Fruit fly (Drosophila melanogaster) whole organism, embryonic: ENCODE measurements around the gene CG31800.

Experiments used
- Abd-B ChIP-seq: fragments of 200-800 bp; sonication (Bioruptor generic); optimal IDR thresholded peaks from 2 replicates; lab custom pipeline; 2018; ENCODE audit warnings: missing biosample characterization, mild to moderate bottlenecking, missing genetic modification characterization, moderate library complexity
- Ada2b ChIP-seq: fragments of 200-800 bp; sonication (Bioruptor generic); IDR thresholded peaks from 2 replicates; pipeline ENCODE4 v1.3.6; 2022; ENCODE audit warnings: missing biosample characterization, missing genetic modification characterization
- C15 ChIP-seq: fragments of 200-800 bp; sonication (Bioruptor generic); IDR thresholded peaks from 3 replicates; pipeline ENCODE4 v1.3.6; 2022; ENCODE audit warnings: missing biosample characterization, missing genetic modification characterization
- CG10321 ChIP-seq: fragments of 200-800 bp; sonication (Bioruptor generic); IDR thresholded peaks from 2 replicates; pipeline ENCODE4 v1.3.6; 2022; ENCODE audit warnings: missing biosample characterization, missing genetic modification characterization
- CG11456 ChIP-seq: fragments of 200-800 bp; sonication (Bioruptor generic); IDR thresholded peaks from 3 replicates; pipeline ENCODE4 v1.3.6; 2022; ENCODE audit warnings: missing biosample characterization, missing genetic modification characterization
- CG13894 ChIP-seq: fragments of 200-800 bp; sonication (Bioruptor generic); optimal IDR thresholded peaks from 3 replicates; lab custom pipeline; 2018; ENCODE audit warnings: missing biosample characterization, mild to moderate bottlenecking, missing genetic modification characterization, moderate library complexity
- CG14667 ChIP-seq: fragments of 200-800 bp; sonication (Bioruptor generic); IDR thresholded peaks from 2 replicates; pipeline ENCODE4 v1.3.6; 2022; ENCODE audit warnings: missing biosample characterization, missing genetic modification characterization
- CG17568 ChIP-seq: fragments of 200-800 bp; sonication (Bioruptor generic); optimal IDR thresholded peaks from 2 replicates; lab custom pipeline; 2018; ENCODE audit warnings: missing biosample characterization, mild to moderate bottlenecking, missing genetic modification characterization, moderate library complexity
- CG18619 ChIP-seq: fragments of 200-800 bp; sonication (Bioruptor generic); optimal IDR thresholded peaks from 3 replicates; lab custom pipeline; 2017; ENCODE audit warnings: missing biosample characterization, mild to moderate bottlenecking, missing genetic modification characterization
- CG30403 ChIP-seq: fragments of 200-800 bp; sonication (Bioruptor generic); optimal IDR thresholded peaks from 3 replicates; lab custom pipeline; 2016; ENCODE audit warnings: missing biosample characterization, missing genetic modification characterization
- CG31365 ChIP-seq: fragments of 200-800 bp; sonication (Bioruptor generic); optimal IDR thresholded peaks from 2 replicates; lab custom pipeline; 2018; ENCODE audit warnings: missing biosample characterization, mild to moderate bottlenecking, missing genetic modification characterization
- CG3281 ChIP-seq: fragments of 200-800 bp; sonication (Bioruptor generic); optimal IDR thresholded peaks from 3 replicates; lab custom pipeline; 2017; ENCODE audit warnings: missing biosample characterization, mild to moderate bottlenecking, missing genetic modification characterization
- CG4617 ChIP-seq: fragments of 200-800 bp; sonication (Bioruptor generic); optimal IDR thresholded peaks from 3 replicates; lab custom pipeline; 2016; ENCODE audit warnings: missing biosample characterization, missing genetic modification characterization, borderline replicate concordance
- CG7372 ChIP-seq: fragments of 200-800 bp; sonication (Bioruptor generic); IDR thresholded peaks from 2 replicates; pipeline ENCODE4 v1.3.6; 2022; ENCODE audit warnings: missing biosample characterization, missing genetic modification characterization
- CG7745 ChIP-seq: fragments of 200-800 bp; sonication (Bioruptor generic); optimal IDR thresholded peaks from 2 replicates; lab custom pipeline; 2018; ENCODE audit warnings: missing biosample characterization, mild to moderate bottlenecking, missing genetic modification characterization, moderate library complexity
- CG7786 ChIP-seq: fragments of 200-800 bp; sonication (Bioruptor generic); optimal IDR thresholded peaks from 2 replicates; lab custom pipeline; 2016; ENCODE audit warnings: missing biosample characterization, missing genetic modification characterization
- CG9817 ChIP-seq: fragments of 200-800 bp; sonication (Bioruptor generic); optimal IDR thresholded peaks from 2 replicates; lab custom pipeline; 2018; ENCODE audit warnings: missing biosample characterization, mild to moderate bottlenecking, missing genetic modification characterization, moderate library complexity
- D ChIP-seq, 2 experiments: fragments of 200-800 bp in 1 of 2; fragments of >200 bp in 1 of 2; sonication (Bioruptor generic) in 1 of 2; optimal IDR thresholded peaks; 2 replicates in 1 of 2; 3 replicates in 1 of 2; lab custom pipeline; 2017; ENCODE audit warnings: mild to moderate bottlenecking in 1 of 2, missing biosample characterization in 1 of 2, missing genetic modification characterization in 1 of 2, missing genetic modification reagents in 1 of 2
- D19A ChIP-seq: fragments of 200-800 bp; optimal IDR thresholded peaks from 3 replicates; lab custom pipeline; 2019; ENCODE audit warnings: missing biosample characterization, mild to moderate bottlenecking, missing genetic modification characterization, moderate library complexity
- D19B ChIP-seq: fragments of 200-800 bp; sonication (Bioruptor generic); optimal IDR thresholded peaks from 2 replicates; lab custom pipeline; 2017; ENCODE audit warnings: missing biosample characterization, mild to moderate bottlenecking, missing genetic modification characterization
- Fer1 ChIP-seq: fragments of 200-800 bp; sonication (Bioruptor generic); optimal IDR thresholded peaks from 2 replicates; lab custom pipeline; 2017; ENCODE audit warnings: missing biosample characterization, mild to moderate bottlenecking, missing genetic modification characterization
- HLH4C ChIP-seq: fragments of 200-800 bp; sonication (Bioruptor generic); IDR thresholded peaks from 3 replicates; pipeline ENCODE4 v1.3.6; 2022; ENCODE audit warnings: missing biosample characterization, missing genetic modification characterization; ENCODE audit not compliant: partially characterized antibody
- HLHmδ ChIP-seq: fragments of 200-800 bp; sonication (Bioruptor generic); optimal IDR thresholded peaks from 2 replicates; lab custom pipeline; 2018; ENCODE audit warnings: missing biosample characterization, mild to moderate bottlenecking, missing genetic modification characterization, moderate library complexity
- MBD-R2 ChIP-seq: fragments of 200-800 bp; sonication (Bioruptor generic); IDR thresholded peaks from 2 replicates; pipeline ENCODE4 v1.3.6; 2022; ENCODE audit warnings: missing biosample characterization, missing genetic modification characterization
- Meics ChIP-seq: fragments of 200-800 bp; sonication (Bioruptor generic); optimal IDR thresholded peaks from 2 replicates; lab custom pipeline; 2017; ENCODE audit warnings: missing biosample characterization, mild to moderate bottlenecking, missing genetic modification characterization
- NFAT ChIP-seq: fragments of 200-800 bp; sonication (Bioruptor generic); IDR thresholded peaks from 2 replicates; pipeline ENCODE4 v1.3.6; 2022; ENCODE audit warnings: missing biosample characterization, missing genetic modification characterization
- Neu2 ChIP-seq: fragments of 200-800 bp; sonication (Bioruptor generic); optimal IDR thresholded peaks from 3 replicates; lab custom pipeline; 2016; ENCODE audit warnings: missing biosample characterization, missing genetic modification characterization, borderline replicate concordance
- Opbp ChIP-seq: fragments of 200-800 bp; sonication (Bioruptor generic); IDR thresholded peaks from 3 replicates; pipeline ENCODE4 v1.3.6; 2022; ENCODE audit warnings: missing biosample characterization, missing genetic modification characterization; ENCODE audit not compliant: partially characterized antibody
- Ssrp ChIP-seq: fragments of 200-800 bp; sonication (Bioruptor generic); optimal IDR thresholded peaks from 2 replicates; lab custom pipeline; 2018; ENCODE audit warnings: missing biosample characterization, mild to moderate bottlenecking, missing genetic modification characterization, moderate library complexity
- Tbp ChIP-seq: fragments of >200 bp; optimal IDR thresholded peaks from 2 replicates; lab custom pipeline; 2018; ENCODE audit warnings: missing biosample characterization, missing genetic modification characterization
- corto ChIP-seq: fragments of 200-800 bp; sonication (Bioruptor generic); optimal IDR thresholded peaks from 2 replicates; lab custom pipeline; 2016; ENCODE audit warnings: missing biosample characterization, mild to moderate bottlenecking, missing genetic modification characterization, moderate library complexity
- disco-r ChIP-seq: fragments of 200-800 bp; sonication (Bioruptor generic); optimal IDR thresholded peaks from 2 replicates; lab custom pipeline; 2016; ENCODE audit warnings: missing biosample characterization, missing genetic modification characterization
- dysf ChIP-seq: fragments of 200-800 bp; sonication (Bioruptor generic); IDR thresholded peaks from 3 replicates; pipeline ENCODE4 v1.3.6; 2022; ENCODE audit warnings: missing biosample characterization, missing genetic modification characterization
- fd64A ChIP-seq: fragments of 200-800 bp; sonication (Bioruptor generic); optimal IDR thresholded peaks from 3 replicates; lab custom pipeline; 2018; ENCODE audit warnings: missing biosample characterization, mild to moderate bottlenecking, missing genetic modification characterization
- fru ChIP-seq: fragments of >200 bp; optimal IDR thresholded peaks from 2 replicates; lab custom pipeline; 2017
- grau ChIP-seq: fragments of 200-800 bp; optimal IDR thresholded peaks from 3 replicates; lab custom pipeline; 2019; ENCODE audit warnings: missing biosample characterization, mild to moderate bottlenecking, missing genetic modification characterization, moderate library complexity
- gro ChIP-seq: fragments of 200-800 bp; sonication (Bioruptor generic); optimal IDR thresholded peaks from 2 replicates; lab custom pipeline; 2016; ENCODE audit warnings: missing biosample characterization, missing genetic modification characterization
- jumu ChIP-seq: fragments of 200-800 bp; sonication (Bioruptor generic); optimal IDR thresholded peaks from 3 replicates; lab custom pipeline; 2016; ENCODE audit warnings: missing biosample characterization, missing genetic modification characterization
- lbe ChIP-seq: fragments of 200-800 bp; sonication (Bioruptor generic); optimal IDR thresholded peaks from 2 replicates; lab custom pipeline; 2016; ENCODE audit warnings: missing biosample characterization, mild to moderate bottlenecking, missing genetic modification characterization
- maf-S ChIP-seq: fragments of 200-800 bp; sonication (Bioruptor generic); optimal IDR thresholded peaks from 2 replicates; lab custom pipeline; 2016; ENCODE audit warnings: missing biosample characterization, missing genetic modification characterization
- nerfin-1 ChIP-seq: fragments of 200-800 bp; sonication (Bioruptor generic); optimal IDR thresholded peaks from 3 replicates; lab custom pipeline; 2019; ENCODE audit warnings: missing biosample characterization, mild to moderate bottlenecking, missing genetic modification characterization, moderate library complexity
- psq ChIP-seq: fragments of 200-800 bp; sonication (Bioruptor generic); optimal IDR thresholded peaks from 2 replicates; lab custom pipeline; 2017; ENCODE audit warnings: missing biosample characterization, missing genetic modification characterization
- ranshi ChIP-seq: fragments of 200-800 bp; sonication (Bioruptor generic); IDR thresholded peaks from 2 replicates; pipeline ENCODE4 v1.3.6; 2022; ENCODE audit warnings: missing biosample characterization, missing genetic modification characterization
- repo ChIP-seq: fragments of 200-800 bp; sonication (Bioruptor generic); optimal IDR thresholded peaks from 2 replicates; lab custom pipeline; 2016; ENCODE audit warnings: missing biosample characterization, missing genetic modification characterization
- sima ChIP-seq: fragments of 200-800 bp; sonication (Bioruptor generic); optimal IDR thresholded peaks from 2 replicates; lab custom pipeline; 2016; ENCODE audit warnings: missing biosample characterization, missing genetic modification characterization
- sug ChIP-seq: fragments of 200-800 bp; optimal IDR thresholded peaks from 2 replicates; lab custom pipeline; 2019; ENCODE audit warnings: missing biosample characterization, mild to moderate bottlenecking, missing genetic modification characterization, moderate library complexity
- trem ChIP-seq: fragments of 200-800 bp; optimal IDR thresholded peaks from 3 replicates; lab custom pipeline; 2019; ENCODE audit warnings: missing biosample characterization, mild to moderate bottlenecking, missing genetic modification characterization, moderate library complexity
- tx ChIP-seq: fragments of 200-800 bp; sonication (Bioruptor generic); optimal IDR thresholded peaks from 2 replicates; lab custom pipeline; 2016; ENCODE audit warnings: missing biosample characterization, missing genetic modification characterization
- vnd ChIP-seq: fragments of 200-800 bp; sonication (Bioruptor generic); IDR thresholded peaks from 3 replicates; pipeline ENCODE4 v1.3.6; 2022; ENCODE audit warnings: missing biosample characterization, missing genetic modification characterization; ENCODE audit not compliant: partially characterized antibody
- vvl ChIP-seq: fragments of 200-800 bp; sonication (Bioruptor generic); IDR thresholded peaks from 2 replicates; pipeline ENCODE4 v1.3.6; 2022; ENCODE audit warnings: missing biosample characterization, missing genetic modification characterization
- z ChIP-seq: fragments of 200-800 bp; sonication (Bioruptor generic); IDR thresholded peaks from 3 replicates; pipeline ENCODE4 v1.3.6; 2022; ENCODE audit warnings: missing biosample characterization, missing genetic modification characterization

Gene CG31800

DNA sequence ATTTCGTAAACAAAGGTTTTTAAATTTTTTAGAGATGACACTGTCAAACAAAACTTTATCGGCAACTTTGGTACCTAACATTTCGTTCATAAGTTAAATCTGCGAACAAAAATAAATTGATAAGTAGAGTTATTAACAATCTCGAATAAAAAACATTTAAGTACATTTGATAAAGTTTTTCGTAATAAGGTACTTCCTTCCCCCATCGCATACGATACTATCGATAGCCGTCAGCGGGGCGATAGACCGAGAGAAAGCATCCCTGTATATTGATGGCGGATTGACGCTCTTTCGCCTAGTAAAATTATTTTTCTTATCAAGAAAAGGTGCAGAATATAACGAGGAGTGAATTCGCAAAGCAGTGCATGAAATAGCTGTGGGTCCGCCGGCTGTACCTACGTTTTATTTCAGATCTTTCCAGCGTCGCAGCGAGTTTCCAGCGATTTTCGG is 10.8 kb upstream of the CG31800 start, which contains the start of the genes Ttc19 and Acn (continued):
- TF ChIP-seq CG18619 (GFP tag; lab: Kevin White, UChicago) (peak; percentile 76), ranshi (peak; percentile 68), Ssrp (tag; lab: Kevin White, UChicago) (peak; percentile 78), vnd (GFP tag; lab: Robert Waterston, UW) (peak; percentile 96), Neu2 (peak; percentile 78), CG13894 (tag; lab: Kevin White, UChicago) (no peak), lbe (GFP tag; lab: Kevin White, UChicago) (peak; percentile 70), nerfin-1 (tag; lab: Kevin White, UChicago) (peak; percentile 77), Meics (GFP tag; lab: Kevin White, UChicago) (peak; percentile 79), CG30403 (GFP tag; lab: Kevin White, UChicago) (peak; percentile 92), sima (GFP tag; lab: Kevin White, UChicago) (no peak), CG4617 (GFP tag; lab: Kevin White, UChicago) (peak; percentile 77), CG3281 (peak; percentile 76), CG14667 (peak; percentile 77), gro (GFP tag; lab: Kevin White, UChicago) (peak; percentile 91), disco-r (peak; percentile 77), CG10321 (GFP tag; lab: Robert Waterston, UW) (no peak), D (optimal IDR thresholded peaks at IDR 0.05; lab: Kevin White, UChicago) (no peak), D (GFP tag; optimal IDR thresholded peaks at IDR 0.05; lab: Kevin White, UChicago) (peak; percentile 73), CG7786 (peak; percentile 91), Ada2b (GFP tag; lab: Robert Waterston, UW) (peak; percentile 75), HLHmδ (GFP tag; lab: Kevin White, UChicago) (no peak), grau (tag; lab: Kevin White, UChicago) (peak; percentile 78), NFAT (GFP tag; lab: Robert Waterston, UW) (peak; percentile 76), CG11456 (GFP tag; lab: Robert Waterston, UW) (peak; percentile 85), Opbp (GFP tag; lab: Robert Waterston, UW) (peak; percentile 96), CG31365 (tag; lab: Kevin White, UChicago) (no peak), sug (tag; lab: Kevin White, UChicago) (peak; percentile 88), z (GFP tag; lab: Robert Waterston, UW) (no peak), D19B (GFP tag; lab: Kevin White, UChicago) (peak; percentile 44), fd64A (GFP tag; lab: Kevin White, UChicago) (no peak), D19A (tag; lab: Kevin White, UChicago) (no peak), fru (no peak), vvl (peak; percentile 92), Fer1 (GFP tag; lab: Kevin White, UChicago) (peak; percentile 75), C15 (GFP tag; lab: Robert Waterston, UW) (no peak), psq (peak; percentile 68), MBD-R2 (GFP tag; lab: Robert Waterston, UW) (peak; percentile 95), CG9817 (tag; lab: Kevin White, UChicago) (peak; percentile 88), trem (tag; lab: Kevin White, UChicago) (peak; percentile 90), HLH4C (GFP tag; lab: Robert Waterston, UW) (peak; percentile 92), Abd-B (GFP tag; lab: Kevin White, UChicago) (peak; percentile 82), tx (peak; percentile 86), CG7372 (GFP tag; lab: Robert Waterston, UW) (peak; percentile 77), corto (no peak), Tbp (GFP tag; lab: Kevin White, UChicago) (no peak), dysf (GFP tag; lab: Robert Waterston, UW) (peak; percentile 77), maf-S (peak; percentile 89), CG7745 (tag; lab: Kevin White, UChicago) (no peak), repo (GFP tag; lab: Kevin White, UChicago) (peak; percentile 84), CG17568 (GFP tag; lab: Kevin White, UChicago) (no peak), jumu (GFP tag; lab: Kevin White, UChicago) (peak; percentile 91)
